Fruit fly (Drosophila melanogaster) S2 (cell line): ENCODE data around the gene CtBP.

Experiments used
- CG8478 ChIP-seq: fragments of >200 bp; optimal IDR thresholded peaks from 2 replicates; lab custom pipeline; 2018
- CTCF ChIP-seq, 2 experiments: fragments of >200 bp; optimal IDR thresholded peaks; 2 replicates each; lab custom pipeline; 2018

- TF ChIP-seq CTCF (optimal IDR thresholded peaks at IDR 0.05; lab: Kevin White, UChicago) (no peak), CG8478 (lab: Kevin White, UChicago) (no peak)
Measured at dm6 chr3R:12988411-12988810, 23.0 kb upstream of the CtBP start, which contains the start of gene CG14383.
